Comparison of ENCODE assay signal across 6 worm cellular contexts in genomic region chrIII:3902588-3903325, ce11.
TF ChIP-seq lines count a peak whose summit lies in the region.

No protein-coding gene starts in this region.

TF ChIP-seq in whole organism, L1 larva, 84 proteins besides CTCF, POLR2A, EP300 and RAD21:
- no peak for TF ChIP-seq nhr-237 (tag; optimal IDR thresholded peaks at IDR 0.05; lab: Kevin White, UChicago)
- no peak for TF ChIP-seq nhr-76 (tag; optimal IDR thresholded peaks at IDR 0.05; lab: Kevin White, UChicago)
- no peak for TF ChIP-seq efl-1 (optimal IDR thresholded peaks at IDR 0.05; lab: Kevin White, UChicago)
- peak in 1 of 2 experiments; percentile 51 for TF ChIP-seq efl-1 (GFP tag; optimal IDR thresholded peaks at IDR 0.05 in 1 of 2; lab: Kevin White, UChicago)
- TF ChIP-seq ztf-4 (tag; optimal IDR thresholded peaks at IDR 0.05; lab: Kevin White, UChicago) = peak; percentile 56
- TF ChIP-seq nhr-71 (tag; optimal IDR thresholded peaks at IDR 0.05; lab: Kevin White, UChicago) = peak; percentile 3

TF ChIP-seq in whole organism, L2 larva, 48 proteins besides CTCF, POLR2A, EP300 and RAD21:
- no peak for TF ChIP-seq crh-2 (tag; optimal IDR thresholded peaks at IDR 0.05; lab: Kevin White, UChicago)
- TF ChIP-seq elt-3 (tag; optimal IDR thresholded peaks at IDR 0.05; lab: Kevin White, UChicago) = no peak
- peak in 1 of 2 experiments; percentile 36 for TF ChIP-seq lsy-2 (tag; optimal IDR thresholded peaks at IDR 0.05; lab: Kevin White, UChicago)
- peak; percentile 17 for TF ChIP-seq nhr-25 (tag; optimal IDR thresholded peaks at IDR 0.05; lab: Kevin White, UChicago)
- peak; percentile 71 for TF ChIP-seq ama-1 (optimal IDR thresholded peaks at IDR 0.05; lab: Kevin White, UChicago)

TF ChIP-seq in whole organism, L3 larva, 47 proteins besides CTCF, POLR2A, EP300 and RAD21:
- TF ChIP-seq pqm-1 (tag; optimal IDR thresholded peaks at IDR 0.05; lab: Kevin White, UChicago) = no peak
- peak; percentile 83 for TF ChIP-seq ama-1 (optimal IDR thresholded peaks at IDR 0.05; lab: Kevin White, UChicago)
- TF ChIP-seq lin-15B (tag; optimal IDR thresholded peaks at IDR 0.05; lab: Kevin White, UChicago) = no peak
- TF ChIP-seq nhr-43 (tag; optimal IDR thresholded peaks at IDR 0.05; lab: Kevin White, UChicago; ENCODE audit: poor library complexity, severe bottlenecking) = peak; percentile 12
- no peak for TF ChIP-seq sea-2 (GFP tag; optimal IDR thresholded peaks at IDR 0.05; lab: Kevin White, UChicago)
- TF ChIP-seq ztf-4 (tag; optimal IDR thresholded peaks at IDR 0.05; lab: Kevin White, UChicago) = peak; percentile 70
- no peak for TF ChIP-seq daf-12 (tag; optimal IDR thresholded peaks at IDR 0.05; lab: Kevin White, UChicago)
- peak; percentile 11 for TF ChIP-seq elt-2 (tag; optimal IDR thresholded peaks at IDR 0.05; lab: Kevin White, UChicago)
- peak; percentile 40 for TF ChIP-seq lsy-12 (tag; optimal IDR thresholded peaks at IDR 0.05; lab: Kevin White, UChicago)
- peak; percentile 13 for TF ChIP-seq nfya-1 (tag; optimal IDR thresholded peaks at IDR 0.05; lab: Kevin White, UChicago; ENCODE audit: insufficient read depth)
- TF ChIP-seq ceh-82 (tag; optimal IDR thresholded peaks at IDR 0.05; lab: Kevin White, UChicago) = no peak

TF ChIP-seq in whole organism, L4 larva, 104 proteins besides CTCF, POLR2A, EP300 and RAD21 (continues in another document):
- peak; percentile 69; the same call in 1 of the 2 replicates for TF ChIP-seq zfp-3 (GFP tag; conservative IDR thresholded peaks at IDR 0.05; lab: Robert Waterston, UW)
- TF ChIP-seq T20F7.1 (GFP tag; optimal IDR thresholded peaks at IDR 0.05; lab: Kevin White, UChicago) = peak; percentile 21
- TF ChIP-seq nhr-42 (GFP tag; IDR thresholded peaks at IDR 0.05; lab: Robert Waterston, UW) = no peak
- peak; percentile 76 for TF ChIP-seq ama-1 (optimal IDR thresholded peaks at IDR 0.05; lab: Kevin White, UChicago)
- TF ChIP-seq vab-7 (GFP tag; IDR thresholded peaks at IDR 0.05; lab: Robert Waterston, UW) = no peak
- TF ChIP-seq F26F4.8 (GFP tag; conservative IDR thresholded peaks at IDR 0.05; lab: Robert Waterston, UW) = no peak
- no peak for TF ChIP-seq nhr-28 (tag; optimal IDR thresholded peaks at IDR 0.05; lab: Kevin White, UChicago)
- no peak for TF ChIP-seq zag-1 (tag; optimal IDR thresholded peaks at IDR 0.05; lab: Kevin White, UChicago)
- no peak for TF ChIP-seq aly-2 (tag; optimal IDR thresholded peaks at IDR 0.05; lab: Kevin White, UChicago)
- TF ChIP-seq saeg-2 (GFP tag; IDR thresholded peaks at IDR 0.05; lab: Robert Waterston, UW) = no peak
- peak in 1 of 2 experiments; percentile 20 for TF ChIP-seq hif-1 (tag; optimal IDR thresholded peaks at IDR 0.05; lab: Kevin White, UChicago)
- no peak for TF ChIP-seq daf-8 (GFP tag; IDR thresholded peaks at IDR 0.05; lab: Robert Waterston, UW)
- peak in 1 of 2 experiments; percentile 67 for TF ChIP-seq daf-16 (GFP tag; optimal IDR thresholded peaks at IDR 0.05; lab: Kevin White, UChicago)
- TF ChIP-seq daf-16 (tag; optimal IDR thresholded peaks at IDR 0.05; lab: Kevin White, UChicago) = peak; percentile 6
- peak; percentile 57 for TF ChIP-seq mep-1 (tag; optimal IDR thresholded peaks at IDR 0.05; lab: Kevin White, UChicago)
- no peak for TF ChIP-seq nhr-111 (GFP tag; optimal IDR thresholded peaks at IDR 0.05; lab: Kevin White, UChicago)
- no peak for TF ChIP-seq pqm-1 (tag; optimal IDR thresholded peaks at IDR 0.05; lab: Kevin White, UChicago)
- no peak for TF ChIP-seq zip-2 (tag; optimal IDR thresholded peaks at IDR 0.05; lab: Kevin White, UChicago)
- TF ChIP-seq arid-1 (GFP tag; conservative IDR thresholded peaks at IDR 0.05; lab: Robert Waterston, UW) = 0 out of 2 replicates have a peak, but pooled peaks have one; percentile 49
- TF ChIP-seq T26A8.4 (GFP tag; IDR thresholded peaks at IDR 0.05; lab: Robert Waterston, UW) = 0 out of 2 replicates have a peak, but pooled peaks have one; percentile 53
- TF ChIP-seq ceh-20 (GFP tag; IDR thresholded peaks at IDR 0.05; lab: Robert Waterston, UW) = no peak
- no peak for TF ChIP-seq duxl-1 (tag; optimal IDR thresholded peaks at IDR 0.05; lab: Kevin White, UChicago; ENCODE audit: poor library complexity)
- no peak for TF ChIP-seq D1046.2 (GFP tag; IDR thresholded peaks at IDR 0.05; lab: Robert Waterston, UW)
- TF ChIP-seq nhr-10 (tag; optimal IDR thresholded peaks at IDR 0.05; lab: Kevin White, UChicago) = no peak

TF ChIP-seq in whole organism, mixed stage, embryonic, 35 proteins besides CTCF, POLR2A, EP300 and RAD21:
- no peak for TF ChIP-seq sem-2 (GFP tag; optimal IDR thresholded peaks at IDR 0.05; lab: Kevin White, UChicago)
- TF ChIP-seq ces-1 (GFP tag; optimal IDR thresholded peaks at IDR 0.05; lab: Kevin White, UChicago) = peak; percentile 34
TF ChIP-seq in whole organism, mixed stage, embryonic: peak in this region for 1.

TF ChIP-seq in whole organism, young adult, 124 proteins besides CTCF, POLR2A, EP300 and RAD21:
- TF ChIP-seq mel-28 (tag; optimal IDR thresholded peaks at IDR 0.05; lab: Kevin White, UChicago; ENCODE audit: borderline replicate concordance) = no peak
- no peak for TF ChIP-seq ztf-22 (GFP tag; optimal IDR thresholded peaks at IDR 0.05; lab: Kevin White, UChicago)
- peak; percentile 57 for TF ChIP-seq him-1 (tag; optimal IDR thresholded peaks at IDR 0.05; lab: Kevin White, UChicago)
- 0 out of 2 replicates have a peak, but pooled peaks have one; percentile 25 for TF ChIP-seq Y53G8AR.9 (GFP tag; conservative IDR thresholded peaks at IDR 0.05; lab: Robert Waterston, UW)
- TF ChIP-seq bed-1 (GFP tag; IDR thresholded peaks at IDR 0.05; lab: Robert Waterston, UW) = no peak
- no peak for TF ChIP-seq K11D2.4 (GFP tag; IDR thresholded peaks at IDR 0.05; lab: Robert Waterston, UW)
- no peak for TF ChIP-seq snpc-4 (GFP tag; optimal IDR thresholded peaks at IDR 0.05; lab: Kevin White, UChicago)
- no peak for TF ChIP-seq snpc-4 (tag; optimal IDR thresholded peaks at IDR 0.05; lab: Kevin White, UChicago)
- TF ChIP-seq ekl-4 (GFP tag; IDR thresholded peaks at IDR 0.05; lab: Robert Waterston, UW) = peak; percentile 53; the same call in 1 of the 2 replicates
- TF ChIP-seq egrh-3 (GFP tag; IDR thresholded peaks at IDR 0.05; lab: Robert Waterston, UW) = no peak
- no peak for TF ChIP-seq ZK185.1 (tag; optimal IDR thresholded peaks at IDR 0.05; lab: Kevin White, UChicago; ENCODE audit: poor library complexity, severe bottlenecking)
- TF ChIP-seq athp-1 (tag; optimal IDR thresholded peaks at IDR 0.05; lab: Kevin White, UChicago) = peak; percentile 72
- TF ChIP-seq repo-1 (tag; optimal IDR thresholded peaks at IDR 0.05; lab: Kevin White, UChicago) = peak; percentile 87
- no peak for TF ChIP-seq F49E8.2 (tag; optimal IDR thresholded peaks at IDR 0.05; lab: Kevin White, UChicago; ENCODE audit: insufficient read depth)
- TF ChIP-seq mcd-1 (GFP tag; IDR thresholded peaks at IDR 0.05; lab: Robert Waterston, UW) = 0 out of 2 replicates have a peak, but pooled peaks have one; percentile 4
- peak; percentile 32; the same call in 1 of the 2 replicates for TF ChIP-seq Y56A3A.18 (GFP tag; IDR thresholded peaks at IDR 0.05; lab: Robert Waterston, UW)
- TF ChIP-seq F52B5.7 (tag; optimal IDR thresholded peaks at IDR 0.05; lab: Kevin White, UChicago) = peak; percentile 57
- TF ChIP-seq nfyb-1 (GFP tag; IDR thresholded peaks at IDR 0.05; lab: Robert Waterston, UW) = peak; percentile 68
- TF ChIP-seq nfya-2 (GFP tag; IDR thresholded peaks at IDR 0.05; lab: Robert Waterston, UW) = no peak
- no peak for TF ChIP-seq nfya-1 (tag; optimal IDR thresholded peaks at IDR 0.05; lab: Kevin White, UChicago; ENCODE audit: borderline replicate concordance, insufficient read depth)
- TF ChIP-seq B0336.3 (GFP tag; IDR thresholded peaks at IDR 0.05; lab: Robert Waterston, UW) = peak; percentile 60; the same call in 1 of the 2 replicates
- TF ChIP-seq atf-7 (tag; optimal IDR thresholded peaks at IDR 0.05; lab: Kevin White, UChicago) = peak; percentile 6
- no peak for TF ChIP-seq cebp-1 (GFP tag; IDR thresholded peaks at IDR 0.05; lab: Robert Waterston, UW)
- TF ChIP-seq cebp-1 (tag; optimal IDR thresholded peaks at IDR 0.05; lab: Kevin White, UChicago) = peak; percentile 51
- TF ChIP-seq ceh-79 (tag; optimal IDR thresholded peaks at IDR 0.05; lab: Kevin White, UChicago) = peak; percentile 15
- TF ChIP-seq ccch-3 (GFP tag; optimal IDR thresholded peaks at IDR 0.05; lab: Kevin White, UChicago) = no peak
- TF ChIP-seq attf-5 (GFP tag; optimal IDR thresholded peaks at IDR 0.05; lab: Kevin White, UChicago) = peak; percentile 0
- TF ChIP-seq ama-1 (optimal IDR thresholded peaks at IDR 0.05; lab: Kevin White, UChicago) = peak; percentile 80
- TF ChIP-seq ama-1 (GFP tag; optimal IDR thresholded peaks at IDR 0.05; lab: Kevin White, UChicago) = no peak
- peak; percentile 43 for TF ChIP-seq tlf-1 (GFP tag; optimal IDR thresholded peaks at IDR 0.05; lab: Kevin White, UChicago)
- no peak for TF ChIP-seq lsy-27 (tag; optimal IDR thresholded peaks at IDR 0.05; lab: Kevin White, UChicago; ENCODE audit: borderline replicate concordance, insufficient read depth)
- no peak for TF ChIP-seq tbp1 (GFP tag; optimal IDR thresholded peaks at IDR 0.05; lab: Kevin White, UChicago)
- 0 out of 2 replicates have a peak, but pooled peaks have one; percentile 2 for TF ChIP-seq madf-3 (GFP tag; IDR thresholded peaks at IDR 0.05; lab: Robert Waterston, UW)
- peak; percentile 34 for TF ChIP-seq ztf-26 (tag; optimal IDR thresholded peaks at IDR 0.05; lab: Kevin White, UChicago)
- TF ChIP-seq lin-40 (tag; optimal IDR thresholded peaks at IDR 0.05; lab: Kevin White, UChicago) = peak; percentile 35
- TF ChIP-seq ceh-91 (GFP tag; IDR thresholded peaks at IDR 0.05; lab: Robert Waterston, UW) = no peak
- TF ChIP-seq lin-54 (GFP tag; optimal IDR thresholded peaks at IDR 0.05; lab: Kevin White, UChicago) = no peak
- no peak for TF ChIP-seq lag-1 (GFP tag; IDR thresholded peaks at IDR 0.05; lab: Robert Waterston, UW)
- TF ChIP-seq Y53F4B.3 (GFP tag; IDR thresholded peaks at IDR 0.05; lab: Robert Waterston, UW) = 0 out of 2 replicates have a peak, but pooled peaks have one; percentile 9
